Worm (Caenorhabditis elegans) whole organism, early embryonic: ENCODE data around the gene twk-7.

Source experiments
- B0310.2 ChIP-seq: sonication (generic microtip); optimal IDR thresholded peaks from 2 replicates; lab custom pipeline; 2016; ENCODE audit warnings: mild to moderate bottlenecking, missing genetic modification characterization, missing compliant biosample characterization
- F13C5.2 ChIP-seq: sonication (generic microtip); optimal IDR thresholded peaks from 2 replicates; lab custom pipeline; 2017; ENCODE audit warnings: mild to moderate bottlenecking, missing genetic modification characterization, inconsistent platforms, missing compliant biosample characterization
- aly-1 ChIP-seq: sonication (generic microtip); optimal IDR thresholded peaks from 2 replicates; lab custom pipeline; 2016; ENCODE audit warnings: missing genetic modification characterization, missing compliant biosample characterization
- ama-1 ChIP-seq: fragments of 150-350 bp; optimal IDR thresholded peaks from 2 replicates; lab custom pipeline; 2014
- ceh-13 ChIP-seq: fragments of 200-800 bp; sonication (Bioruptor generic); optimal IDR thresholded peaks from 2 replicates; lab custom pipeline; 2018; ENCODE audit warnings: mild to moderate bottlenecking, missing genetic modification characterization, missing compliant biosample characterization
- ceh-36 ChIP-seq: sonication (generic microtip); optimal IDR thresholded peaks from 2 replicates; lab custom pipeline; 2016; ENCODE audit warnings: missing genetic modification characterization, inconsistent platforms, missing compliant biosample characterization
- ets-7 ChIP-seq: sonication (generic microtip); optimal IDR thresholded peaks from 2 replicates; lab custom pipeline; 2016; ENCODE audit warnings: missing genotype, missing genetic modification characterization, missing compliant biosample characterization
- flt-1 ChIP-seq: fragments of 200-800 bp; sonication (Bioruptor generic); IDR thresholded peaks from 2 replicates; pipeline ENCODE4 v1.3.6; 2022; ENCODE audit warnings: missing genetic modification characterization, missing compliant biosample characterization
- hmbx-1 ChIP-seq: sonication (generic microtip); optimal IDR thresholded peaks from 2 replicates; lab custom pipeline; 2016; ENCODE audit warnings: mild to moderate bottlenecking, missing genetic modification characterization, missing compliant biosample characterization
- hmg-4 ChIP-seq: fragments of 200-800 bp; sonication (Bioruptor generic); optimal IDR thresholded peaks from 2 replicates; lab custom pipeline; 2018; ENCODE audit warnings: mild to moderate bottlenecking, missing genetic modification characterization, missing compliant biosample characterization
- hnd-1 ChIP-seq: sonication (generic microtip); optimal IDR thresholded peaks from 2 replicates; lab custom pipeline; 2016; ENCODE audit warnings: missing genetic modification characterization, missing compliant biosample characterization
- pes-1 ChIP-seq: fragments of 200-800 bp; sonication (Bioruptor generic); IDR thresholded peaks from 2 replicates; pipeline ENCODE4 v1.3.6; 2022; ENCODE audit warnings: missing genetic modification reagents, missing genetic modification characterization, missing compliant biosample characterization
- scrt-1 ChIP-seq: fragments of 200-800 bp; sonication (Bioruptor generic); IDR thresholded peaks from 2 replicates; pipeline ENCODE4 v1.3.6; 2022; ENCODE audit warnings: missing genetic modification characterization, missing compliant biosample characterization
- sea-1 ChIP-seq: fragments of 200-800 bp; sonication (Bioruptor generic); conservative IDR thresholded peaks from 2 replicates; pipeline ENCODE4 v1.3.6; 2022; ENCODE audit warnings: missing genetic modification characterization, missing compliant biosample characterization
- tbx-11 ChIP-seq: fragments of 200-800 bp; sonication (Bioruptor generic); IDR thresholded peaks from 2 replicates; pipeline ENCODE4 v1.3.6; 2022; ENCODE audit warnings: missing genetic modification characterization, missing compliant biosample characterization
- tbx-37 ChIP-seq: fragments of 200-800 bp; sonication (Bioruptor generic); conservative IDR thresholded peaks from 2 replicates; pipeline ENCODE4 v1.3.6; 2022; ENCODE audit warnings: missing genetic modification reagents, missing genetic modification characterization, missing compliant biosample characterization
- tra-4 ChIP-seq: sonication (generic microtip); optimal IDR thresholded peaks from 2 replicates; lab custom pipeline; 2017; ENCODE audit warnings: missing genetic modification characterization, missing compliant biosample characterization

Gene twk-7

DNA sequence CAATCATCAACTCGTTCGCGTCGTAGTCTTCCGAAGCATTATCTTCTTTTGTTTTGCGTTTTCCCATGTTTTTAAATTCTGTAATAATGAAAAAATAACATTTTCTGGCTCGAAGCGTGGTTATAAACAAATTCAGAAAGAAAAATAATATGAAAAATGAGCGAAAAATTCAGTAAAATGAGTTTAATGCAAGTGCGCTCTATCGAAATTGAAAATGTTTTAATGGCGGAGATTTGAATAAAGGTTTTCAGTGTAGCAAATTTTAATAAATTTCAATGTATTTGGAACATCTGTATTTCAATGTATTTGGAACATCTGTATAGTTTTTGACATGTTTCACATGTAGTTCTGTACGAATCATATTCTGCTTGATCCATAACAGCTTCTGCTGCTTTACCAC, 29.0 kb downstream of the twk-7 start, which contains the start of gene rha-2:
Gene rha-2, minus strand, starts transcription at position 80 of the 400 bp plus-strand sequence.
- no peak for TF ChIP-seq flt-1
- no peak for TF ChIP-seq pes-1 (GFP tag; lab: Robert Waterston, UW)
- TF ChIP-seq tbx-37 (GFP tag; lab: Robert Waterston, UW), result no peak
- no peak for TF ChIP-seq scrt-1 (GFP tag; lab: Robert Waterston, UW)
- TF ChIP-seq B0310.2 (tag; lab: Kevin White, UChicago), result no peak
- no peak for TF ChIP-seq tra-4 (tag; lab: Kevin White, UChicago)
- TF ChIP-seq hmg-4, result no peak
- TF ChIP-seq ama-1 (lab: Kevin White, UChicago), result no peak

DNA sequence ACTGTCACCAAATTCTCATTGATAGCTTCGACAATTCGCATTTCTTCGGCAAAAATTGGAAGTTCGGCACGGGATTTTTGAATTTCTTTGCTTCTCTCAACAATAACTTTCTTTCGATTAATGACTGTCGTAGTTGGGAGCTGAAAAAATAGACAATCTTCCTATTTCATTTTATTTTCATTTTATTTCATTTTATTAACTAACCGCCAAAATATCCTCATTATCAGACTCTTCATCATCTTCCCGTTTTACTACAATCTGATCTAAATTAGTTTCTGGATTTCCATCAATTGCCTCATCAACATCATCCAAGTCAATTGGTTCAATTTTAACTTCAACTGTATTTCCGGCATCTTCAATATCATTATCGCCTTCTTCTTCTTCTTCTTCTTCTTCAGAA, 30.0 kb downstream of the twk-7 start:
- TF ChIP-seq hnd-1 (no peak), ceh-36 (no peak), ama-1 (lab: Kevin White, UChicago) (no peak), F13C5.2 (tag; lab: Kevin White, UChicago) (no peak), tra-4 (tag; lab: Kevin White, UChicago) (no peak), tbx-37 (GFP tag; lab: Robert Waterston, UW) (no peak), aly-1 (tag; lab: Kevin White, UChicago) (no peak), B0310.2 (tag; lab: Kevin White, UChicago) (no peak), hmg-4 (no peak), scrt-1 (GFP tag; lab: Robert Waterston, UW) (no peak), ets-7 (tag; lab: Kevin White, UChicago) (no peak)

DNA sequence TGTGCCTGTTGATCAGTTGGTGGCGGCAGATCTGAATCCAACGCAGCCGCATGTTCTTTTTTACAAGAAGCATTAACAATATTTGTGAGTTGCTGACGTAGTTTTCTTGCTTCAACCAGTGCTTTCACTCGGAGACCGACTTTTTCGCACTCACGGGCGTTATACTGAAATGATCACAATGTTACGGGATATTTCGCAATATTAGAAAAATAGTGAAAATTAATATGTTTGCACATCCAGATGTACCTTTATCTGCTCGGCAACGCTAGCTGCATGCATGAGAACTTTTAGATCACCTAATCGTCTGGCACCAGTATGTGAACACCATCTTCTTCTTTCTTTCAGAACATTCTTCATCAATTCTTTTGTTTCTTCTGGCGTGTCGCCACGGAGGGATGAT, 32.3 kb downstream of the twk-7 start:
- TF ChIP-seq hnd-1 (no peak), aly-1 (tag; lab: Kevin White, UChicago) (no peak), sea-1 (GFP tag; lab: Robert Waterston, UW) (no peak), flt-1 (no peak), tbx-11 (no peak), ets-7 (tag; lab: Kevin White, UChicago) (no peak), scrt-1 (GFP tag; lab: Robert Waterston, UW) (no peak), tra-4 (tag; lab: Kevin White, UChicago) (no peak), hmg-4 (no peak), pes-1 (GFP tag; lab: Robert Waterston, UW) (no peak), tbx-37 (GFP tag; lab: Robert Waterston, UW) (no peak), ama-1 (lab: Kevin White, UChicago) (no peak), ceh-13 (GFP tag; lab: Kevin White, UChicago) (no peak), B0310.2 (tag; lab: Kevin White, UChicago) (no peak), ceh-36 (no peak), hmbx-1 (tag; lab: Kevin White, UChicago) (no peak), F13C5.2 (tag; lab: Kevin White, UChicago) (no peak)

DNA sequence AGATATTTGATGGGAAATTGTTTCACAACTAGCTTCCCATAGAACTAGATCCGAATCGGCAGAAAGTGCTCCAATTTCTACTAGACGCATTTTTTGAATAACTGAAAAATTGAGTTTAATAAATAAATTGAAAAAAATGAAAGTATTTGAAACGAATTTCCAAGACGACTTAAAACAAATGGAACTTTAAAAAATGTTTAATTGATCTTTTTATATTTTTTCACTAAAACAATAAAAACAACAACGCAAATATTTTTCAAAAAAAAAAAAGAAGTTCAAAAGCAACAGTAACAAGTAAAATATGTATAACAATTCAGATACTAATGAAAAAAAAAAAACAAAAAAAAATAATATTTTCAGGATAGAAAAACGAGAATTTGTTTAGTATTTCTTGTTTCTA, 33.9 kb downstream of the twk-7 start, which contains the start of gene C06E1.9:
Gene C06E1.9, minus strand, starts transcription at position 101 of the 400 bp plus-strand sequence.
- TF ChIP-seq hmbx-1 (tag; lab: Kevin White, UChicago), result no peak
- TF ChIP-seq ama-1 (lab: Kevin White, UChicago), result no peak
- no peak for TF ChIP-seq hnd-1
- no peak for TF ChIP-seq ceh-36
- no peak for TF ChIP-seq tbx-11
- no peak for TF ChIP-seq ets-7 (tag; lab: Kevin White, UChicago)
- TF ChIP-seq aly-1 (tag; lab: Kevin White, UChicago), result no peak

DNA sequence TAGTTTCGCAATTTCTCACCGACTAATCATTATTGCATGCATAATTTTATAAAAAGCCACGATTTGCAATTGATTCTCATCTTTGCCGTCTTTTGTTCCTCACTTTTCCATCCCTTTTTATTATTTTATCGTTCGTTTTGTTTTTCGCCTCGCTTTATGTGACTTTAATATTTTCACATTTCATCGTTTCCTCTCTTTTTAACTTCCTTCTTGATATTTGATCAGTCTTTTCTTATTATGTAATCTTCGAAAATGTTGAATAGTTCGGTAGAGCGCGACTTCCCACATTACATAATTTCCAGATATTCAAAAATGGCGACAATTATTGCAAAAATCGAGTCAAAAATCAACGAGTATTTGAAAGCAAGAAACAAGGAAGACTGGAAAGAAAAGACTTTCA, 38.0 kb downstream of the twk-7 start, which contains the start of gene C06E1.1:
Gene C06E1.1, plus strand, starts transcription at position 301 of the 400 bp plus-strand sequence.
- TF ChIP-seq ama-1 (lab: Kevin White, UChicago), result no peak
- no peak for TF ChIP-seq hmg-4
- TF ChIP-seq hnd-1, result no peak
- no peak for TF ChIP-seq tbx-37 (GFP tag; lab: Robert Waterston, UW)
- TF ChIP-seq B0310.2 (tag; lab: Kevin White, UChicago), result no peak
- TF ChIP-seq pes-1 (GFP tag; lab: Robert Waterston, UW), result no peak
- no peak for TF ChIP-seq flt-1
- no peak for TF ChIP-seq ets-7 (tag; lab: Kevin White, UChicago)
- TF ChIP-seq scrt-1 (GFP tag; lab: Robert Waterston, UW), result no peak
- no peak for TF ChIP-seq sea-1 (GFP tag; lab: Robert Waterston, UW)
- no peak for TF ChIP-seq F13C5.2 (tag; lab: Kevin White, UChicago)
- TF ChIP-seq tra-4 (tag; lab: Kevin White, UChicago), result no peak
- no peak for TF ChIP-seq ceh-36
- no peak for TF ChIP-seq tbx-11
- no peak for TF ChIP-seq hmbx-1 (tag; lab: Kevin White, UChicago)
- TF ChIP-seq ceh-13 (GFP tag; lab: Kevin White, UChicago), result no peak
- no peak for TF ChIP-seq aly-1 (tag; lab: Kevin White, UChicago)

DNA sequence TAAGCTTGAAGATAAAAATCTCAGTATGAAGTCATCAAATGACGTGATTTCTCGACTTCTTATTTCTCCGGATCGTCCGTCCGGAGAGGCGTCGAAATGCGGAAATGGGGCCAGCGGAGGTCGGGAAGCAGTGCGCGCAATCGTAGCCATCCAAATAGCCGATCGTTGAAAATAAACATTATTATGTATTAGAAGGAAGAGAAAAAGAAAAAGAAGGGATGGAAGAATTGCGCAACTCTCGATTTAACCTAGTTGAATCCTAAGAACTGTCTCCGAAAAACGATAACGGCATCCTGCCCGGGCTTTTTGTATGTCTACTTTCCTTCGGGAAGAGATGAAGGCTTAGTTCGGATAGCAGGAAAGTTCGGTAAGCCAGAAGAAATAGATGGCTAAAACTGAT, 41.4 kb downstream of the twk-7 start:
- TF ChIP-seq pes-1 (GFP tag; lab: Robert Waterston, UW) (no peak), tbx-11 (no peak), ets-7 (tag; lab: Kevin White, UChicago) (no peak), ceh-13 (GFP tag; lab: Kevin White, UChicago) (no peak), sea-1 (GFP tag; lab: Robert Waterston, UW) (no peak), F13C5.2 (tag; lab: Kevin White, UChicago) (no peak), flt-1 (no peak), ceh-36 (no peak), scrt-1 (GFP tag; lab: Robert Waterston, UW) (no peak), ama-1 (lab: Kevin White, UChicago) (no peak), hnd-1 (no peak), tra-4 (tag; lab: Kevin White, UChicago) (no peak), hmbx-1 (tag; lab: Kevin White, UChicago) (no peak), B0310.2 (tag; lab: Kevin White, UChicago) (no peak), hmg-4 (no peak), aly-1 (tag; lab: Kevin White, UChicago) (no peak), tbx-37 (GFP tag; lab: Robert Waterston, UW) (no peak)

DNA sequence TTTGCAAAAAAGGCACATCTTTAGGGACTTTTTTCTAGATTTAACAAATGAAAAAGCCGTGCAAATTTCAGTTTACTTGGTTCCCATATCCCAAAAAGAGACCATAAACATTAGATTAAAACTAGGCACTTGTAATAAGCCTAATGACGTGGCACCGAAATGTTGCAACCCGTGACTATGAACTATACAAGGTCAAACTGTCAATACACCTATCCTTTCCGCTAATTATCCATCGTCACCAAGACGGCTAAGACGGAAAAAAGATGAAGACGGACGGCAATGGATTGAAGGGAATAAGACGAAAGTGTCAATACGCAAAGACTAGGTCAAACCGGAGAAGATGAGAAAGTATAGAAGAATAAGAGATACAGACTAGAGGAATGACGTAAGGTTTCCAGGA, 44.6 kb downstream of the twk-7 start:
- no peak for TF ChIP-seq hmbx-1 (tag; lab: Kevin White, UChicago)
- no peak for TF ChIP-seq aly-1 (tag; lab: Kevin White, UChicago)
- TF ChIP-seq ets-7 (tag; lab: Kevin White, UChicago), result no peak
- TF ChIP-seq tbx-37 (GFP tag; lab: Robert Waterston, UW), result no peak
- no peak for TF ChIP-seq scrt-1 (GFP tag; lab: Robert Waterston, UW)
- TF ChIP-seq ceh-36, result no peak
- no peak for TF ChIP-seq tbx-11
- no peak for TF ChIP-seq tra-4 (tag; lab: Kevin White, UChicago)
- TF ChIP-seq flt-1, result no peak
